Worm (Caenorhabditis elegans): Measurements from ENCODE around the gene msra-1.

- TF ChIP-seq ztf-29 (GFP tag; IDR thresholded peaks at IDR 0.05): no peak
- TF ChIP-seq flt-1 (GFP tag; IDR thresholded peaks at IDR 0.05): no peak
- TF ChIP-seq ref-1 (GFP tag; conservative IDR thresholded peaks at IDR 0.05): no peak
These were observed 32.2 kb upstream of the msra-1 start for ce11 chrII:7396081-7396480.
